Fruit fly (Drosophila melanogaster) whole organism, embryonic: Measurements from ENCODE around the gene meigo.

ENCODE experiments used
- Blimp-1 ChIP-seq: fragments of 200-800 bp; sonication (Bioruptor generic); optimal IDR thresholded peaks from 3 replicates; lab custom pipeline; 2018; ENCODE audit warnings: missing biosample characterization, missing genetic modification characterization, mild to moderate bottlenecking, moderate library complexity, missing genetic modification reagents
- CG10431 ChIP-seq: fragments of 200-800 bp; sonication (Bioruptor generic); optimal IDR thresholded peaks from 3 replicates; lab custom pipeline; 2018; ENCODE audit warnings: missing biosample characterization, mild to moderate bottlenecking, missing genetic modification characterization
- CG10565 ChIP-seq: fragments of 200-800 bp; sonication (Bioruptor generic); optimal IDR thresholded peaks from 3 replicates; lab custom pipeline; 2016; ENCODE audit warnings: missing biosample characterization, mild to moderate bottlenecking, missing genetic modification characterization
- CG11695 ChIP-seq: fragments of 200-800 bp; sonication (Bioruptor generic); IDR thresholded peaks from 3 replicates; pipeline ENCODE4 v1.3.6; 2022; ENCODE audit warnings: missing biosample characterization, missing genetic modification characterization
- CG12071 ChIP-seq: fragments of 200-800 bp; sonication (Bioruptor generic); optimal IDR thresholded peaks from 3 replicates; lab custom pipeline; 2018; ENCODE audit warnings: missing biosample characterization, mild to moderate bottlenecking, missing genetic modification characterization
- CG12219 ChIP-seq: fragments of 200-800 bp; sonication (Bioruptor generic); optimal IDR thresholded peaks from 3 replicates; lab custom pipeline; 2018; ENCODE audit warnings: missing biosample characterization, mild to moderate bottlenecking, missing genetic modification characterization
- CG12769 ChIP-seq: fragments of 200-800 bp; sonication (Bioruptor generic); optimal IDR thresholded peaks from 2 replicates; lab custom pipeline; 2019; ENCODE audit warnings: missing biosample characterization, mild to moderate bottlenecking, missing genetic modification characterization, moderate library complexity
- CG12942 ChIP-seq: fragments of 200-800 bp; sonication (Bioruptor generic); optimal IDR thresholded peaks from 3 replicates; lab custom pipeline; 2016; ENCODE audit warnings: missing biosample characterization, missing genetic modification characterization
- CG13894 ChIP-seq: fragments of 200-800 bp; sonication (Bioruptor generic); optimal IDR thresholded peaks from 3 replicates; lab custom pipeline; 2018; ENCODE audit warnings: missing biosample characterization, mild to moderate bottlenecking, missing genetic modification characterization, moderate library complexity
- CG14014 ChIP-seq: fragments of 200-800 bp; sonication (Bioruptor generic); IDR thresholded peaks from 2 replicates; pipeline ENCODE4 v1.3.6; 2022; ENCODE audit warnings: missing biosample characterization, missing genetic modification characterization
- CG15269 ChIP-seq: fragments of 200-800 bp; sonication (Bioruptor generic); optimal IDR thresholded peaks from 2 replicates; lab custom pipeline; 2018; ENCODE audit warnings: missing biosample characterization, mild to moderate bottlenecking, missing genetic modification characterization, moderate library complexity
- CG15514 ChIP-seq: fragments of 200-800 bp; sonication (Bioruptor generic); optimal IDR thresholded peaks from 3 replicates; lab custom pipeline; 2017; ENCODE audit warnings: missing biosample characterization, missing genetic modification characterization, mild to moderate bottlenecking, moderate library complexity, missing genetic modification reagents
- CG16779 ChIP-seq: fragments of 200-800 bp; sonication (Bioruptor generic); IDR thresholded peaks from 2 replicates; pipeline ENCODE4 v1.3.6; 2022; ENCODE audit warnings: missing biosample characterization, missing genetic modification characterization
- CG17385 ChIP-seq: fragments of 200-800 bp; sonication (Bioruptor generic); optimal IDR thresholded peaks from 3 replicates; lab custom pipeline; 2018; ENCODE audit warnings: missing biosample characterization, mild to moderate bottlenecking, missing genetic modification characterization
- CG2678 ChIP-seq: fragments of 200-800 bp; sonication (Bioruptor generic); optimal IDR thresholded peaks from 3 replicates; lab custom pipeline; 2019; ENCODE audit warnings: missing biosample characterization, mild to moderate bottlenecking, missing genetic modification characterization, moderate library complexity
- CG3281 ChIP-seq: fragments of 200-800 bp; sonication (Bioruptor generic); optimal IDR thresholded peaks from 3 replicates; lab custom pipeline; 2017; ENCODE audit warnings: missing biosample characterization, mild to moderate bottlenecking, missing genetic modification characterization
- CG34224 ChIP-seq: fragments of 200-800 bp; sonication (Bioruptor generic); IDR thresholded peaks from 3 replicates; pipeline ENCODE4 v1.3.6; 2022; ENCODE audit warnings: missing biosample characterization, missing genetic modification characterization; ENCODE audit not compliant: partially characterized antibody
- CG4328 ChIP-seq: fragments of 200-800 bp; sonication (Bioruptor generic); optimal IDR thresholded peaks from 3 replicates; lab custom pipeline; 2017; ENCODE audit warnings: missing biosample characterization, missing genetic modification reagents, missing genetic modification characterization
- CG4404 ChIP-seq: fragments of 200-800 bp; sonication (Bioruptor generic); IDR thresholded peaks from 2 replicates; pipeline ENCODE4 v1.3.6; 2022; ENCODE audit warnings: missing biosample characterization, missing genetic modification characterization
- CG8281 ChIP-seq: fragments of 200-800 bp; sonication (Bioruptor generic); optimal IDR thresholded peaks from 2 replicates; lab custom pipeline; 2018; ENCODE audit warnings: missing biosample characterization, mild to moderate bottlenecking, missing genetic modification characterization, moderate library complexity
- CG8290 ChIP-seq, 3 experiments: fragments of 200-800 bp; sonication (Bioruptor generic); optimal IDR thresholded peaks; 2 replicates each; lab custom pipeline; 2016 to 2019; ENCODE audit warnings: missing biosample characterization in 3 of 3, missing genetic modification characterization in 3 of 3, mild to moderate bottlenecking in 2 of 3, moderate library complexity in 1 of 3
- CG9932 ChIP-seq: fragments of 200-800 bp; sonication (Bioruptor generic); IDR thresholded peaks from 2 replicates; pipeline ENCODE4 v1.3.6; 2022; ENCODE audit warnings: missing biosample characterization, missing genetic modification characterization
- CHES-1-like ChIP-seq: fragments of 200-800 bp; sonication (Bioruptor generic); optimal IDR thresholded peaks from 2 replicates; lab custom pipeline; 2016; ENCODE audit warnings: missing biosample characterization, missing genetic modification characterization
- CrebB ChIP-seq: fragments of 200-800 bp; sonication (Bioruptor generic); optimal IDR thresholded peaks from 3 replicates; lab custom pipeline; 2018; ENCODE audit warnings: missing biosample characterization, mild to moderate bottlenecking, missing genetic modification characterization
- Dip2 ChIP-seq: fragments of 200-800 bp; sonication (Bioruptor generic); IDR thresholded peaks from 2 replicates; pipeline ENCODE4 v1.3.6; 2022; ENCODE audit warnings: missing biosample characterization, missing genetic modification characterization
- Drgx ChIP-seq: fragments of 200-800 bp; sonication (Bioruptor generic); IDR thresholded peaks from 2 replicates; pipeline ENCODE4 v1.3.6; 2022; ENCODE audit warnings: missing biosample characterization, missing genetic modification characterization
- HLH54F ChIP-seq: fragments of 200-800 bp; sonication (Bioruptor generic); optimal IDR thresholded peaks from 3 replicates; lab custom pipeline; 2016; ENCODE audit warnings: missing biosample characterization, missing genetic modification characterization
- HmgZ ChIP-seq: fragments of 200-800 bp; sonication (Bioruptor generic); optimal IDR thresholded peaks from 2 replicates; lab custom pipeline; 2018; ENCODE audit warnings: missing biosample characterization, mild to moderate bottlenecking, missing genetic modification characterization
- Kr ChIP-seq: fragments of 200-800 bp; sonication (Bioruptor generic); optimal IDR thresholded peaks from 2 replicates; lab custom pipeline; 2017; ENCODE audit warnings: missing biosample characterization, mild to moderate bottlenecking, missing genetic modification characterization
- Med ChIP-seq: fragments of 200-800 bp; sonication (Bioruptor generic); peaks from one replicate; lab custom pipeline; 2016; ENCODE audit warnings: missing biosample characterization, missing genetic modification characterization, mild to moderate bottlenecking, inconsistent platforms, moderate library complexity
- Meics ChIP-seq: fragments of 200-800 bp; sonication (Bioruptor generic); optimal IDR thresholded peaks from 2 replicates; lab custom pipeline; 2017; ENCODE audit warnings: missing biosample characterization, mild to moderate bottlenecking, missing genetic modification characterization
- Nf-YC ChIP-seq: fragments of 200-800 bp; optimal IDR thresholded peaks from 3 replicates; lab custom pipeline; 2019; ENCODE audit warnings: missing biosample characterization, mild to moderate bottlenecking, missing genetic modification characterization, moderate library complexity
- NfI ChIP-seq: fragments of 200-800 bp; sonication (Bioruptor generic); optimal IDR thresholded peaks from 3 replicates; lab custom pipeline; 2018; ENCODE audit warnings: missing biosample characterization, mild to moderate bottlenecking, missing genetic modification characterization, moderate library complexity
- PHDP ChIP-seq: fragments of 200-800 bp; sonication (Bioruptor generic); optimal IDR thresholded peaks from 3 replicates; lab custom pipeline; 2018; ENCODE audit warnings: missing biosample characterization, mild to moderate bottlenecking, missing genetic modification characterization, moderate library complexity
- Ptx1 ChIP-seq: fragments of 200-800 bp; sonication (Bioruptor generic); IDR thresholded peaks from 2 replicates; pipeline ENCODE4 v1.3.6; 2022; ENCODE audit warnings: missing biosample characterization, missing genetic modification characterization
- Rfx ChIP-seq: fragments of 200-800 bp; sonication (Bioruptor generic); IDR thresholded peaks from 2 replicates; pipeline ENCODE4 v1.3.6; 2022; ENCODE audit warnings: missing biosample characterization, missing genetic modification characterization
- bowl ChIP-seq: fragments of 200-800 bp; sonication (Bioruptor generic); IDR thresholded peaks from 2 replicates; pipeline ENCODE4 v1.3.6; 2022; ENCODE audit warnings: missing biosample characterization, missing genetic modification characterization
- chinmo ChIP-seq: fragments of 200-800 bp; sonication (Bioruptor generic); IDR thresholded peaks from 4 replicates; pipeline ENCODE4 v1.3.6; 2022; ENCODE audit warnings: missing biosample characterization, missing genetic modification characterization; ENCODE audit not compliant: partially characterized antibody
- cwo ChIP-seq: fragments of 200-800 bp; sonication (Bioruptor generic); optimal IDR thresholded peaks from 3 replicates; lab custom pipeline; 2017; ENCODE audit warnings: missing biosample characterization, missing genetic modification characterization, mild to moderate bottlenecking, moderate library complexity, missing genetic modification reagents
- dati ChIP-seq: fragments of 200-800 bp; sonication (Bioruptor generic); IDR thresholded peaks from 2 replicates; pipeline ENCODE4 v1.3.6; 2022; ENCODE audit warnings: missing biosample characterization, missing genetic modification characterization
- ewg ChIP-seq: fragments of 200-800 bp; sonication (Bioruptor generic); optimal IDR thresholded peaks from 3 replicates; lab custom pipeline; 2017; ENCODE audit warnings: mild to moderate bottlenecking, missing biosample characterization, missing genetic modification reagents, missing genetic modification characterization
- gro ChIP-seq: fragments of 200-800 bp; sonication (Bioruptor generic); optimal IDR thresholded peaks from 2 replicates; lab custom pipeline; 2016; ENCODE audit warnings: missing biosample characterization, missing genetic modification characterization
- gsb ChIP-seq: fragments of 200-800 bp; sonication (Bioruptor generic); IDR thresholded peaks from 2 replicates; pipeline ENCODE4 v1.3.6; 2022; ENCODE audit warnings: missing biosample characterization, missing genetic modification characterization
- lab ChIP-seq: fragments of 200-800 bp; sonication (Bioruptor generic); optimal IDR thresholded peaks from 3 replicates; lab custom pipeline; 2017; ENCODE audit warnings: missing biosample characterization, missing genetic modification characterization, mild to moderate bottlenecking, moderate library complexity, missing genetic modification reagents
- sqz ChIP-seq: fragments of 200-800 bp; sonication (Bioruptor generic); optimal IDR thresholded peaks from 3 replicates; lab custom pipeline; 2018; ENCODE audit warnings: missing biosample characterization, mild to moderate bottlenecking, missing genetic modification characterization
- sug ChIP-seq: fragments of 200-800 bp; optimal IDR thresholded peaks from 2 replicates; lab custom pipeline; 2019; ENCODE audit warnings: missing biosample characterization, mild to moderate bottlenecking, missing genetic modification characterization, moderate library complexity

The meigo gene

DNA sequence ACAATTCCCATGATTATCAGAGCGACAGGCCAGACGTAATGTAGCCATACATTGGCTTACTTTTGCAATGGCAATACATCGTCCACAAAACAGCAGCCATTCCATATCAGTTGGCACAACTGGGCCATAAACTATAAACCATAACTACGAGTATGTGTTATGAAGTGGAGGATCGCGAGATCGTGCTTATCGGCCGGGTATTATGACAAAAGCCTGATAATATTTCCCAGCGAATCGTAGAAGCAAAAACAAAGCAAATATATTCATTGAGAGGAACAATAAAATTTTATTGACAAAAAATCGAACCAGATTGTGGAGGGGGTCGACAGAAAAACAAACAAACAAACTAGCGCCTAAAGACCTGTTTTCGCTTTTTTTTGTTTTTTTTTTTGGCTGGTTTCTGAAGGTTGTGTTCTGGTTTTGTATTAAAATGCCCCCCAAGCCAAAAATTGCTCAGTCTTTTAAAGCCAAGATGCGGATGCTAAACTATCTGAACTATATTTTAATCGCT lies 25.3 kb downstream of the meigo start, which contains the start of gene CG5810 (continued):
- TF ChIP-seq CG4404: no peak
- peak; percentile 21 for TF ChIP-seq NfI
- no peak for TF ChIP-seq Ptx1
- TF ChIP-seq Meics (GFP tag; lab: Kevin White, UChicago): peak; percentile 18
- peak; percentile 46 for TF ChIP-seq gro (GFP tag; lab: Kevin White, UChicago)
- TF ChIP-seq Rfx (GFP tag; lab: Robert Waterston, UW): peak; percentile 12; the same call in 1 of the 2 replicates
- no peak for TF ChIP-seq Dip2 (GFP tag; lab: Robert Waterston, UW)
- TF ChIP-seq gsb (GFP tag; lab: Robert Waterston, UW): no peak
- peak; percentile 91 for TF ChIP-seq CG13894 (tag; lab: Kevin White, UChicago)
- TF ChIP-seq Nf-YC (tag; lab: Kevin White, UChicago): peak; percentile 9
- no peak for TF ChIP-seq CG10431 (GFP tag; lab: Kevin White, UChicago)
- peak; percentile 81 for TF ChIP-seq CG12769
- TF ChIP-seq sqz (GFP tag; lab: Kevin White, UChicago): peak; percentile 29
- TF ChIP-seq CG8281 (tag; lab: Kevin White, UChicago): peak; percentile 7
- no peak for TF ChIP-seq dati (GFP tag; lab: Robert Waterston, UW)
- 0 out of 3 replicates have a peak, but pooled peaks have one; percentile 9 for TF ChIP-seq CG11695 (GFP tag; lab: Robert Waterston, UW)
- TF ChIP-seq sug (tag; lab: Kevin White, UChicago): peak; percentile 96
- TF ChIP-seq CG17385 (GFP tag; lab: Kevin White, UChicago): peak; percentile 58
- peak; percentile 73 for TF ChIP-seq PHDP (tag; lab: Kevin White, UChicago)
- TF ChIP-seq CrebB (tag; lab: Kevin White, UChicago): peak; percentile 84
- TF ChIP-seq lab (GFP tag; lab: Kevin White, UChicago): peak; percentile 23
- TF ChIP-seq CG15269: peak; percentile 65
- TF ChIP-seq CG8290 (GFP tag; optimal IDR thresholded peaks at IDR 0.05; lab: Kevin White, UChicago): no peak
- peak in 1 of 2 experiments; percentile 86 for TF ChIP-seq CG8290 (tag; optimal IDR thresholded peaks at IDR 0.05; lab: Kevin White, UChicago)
- TF ChIP-seq bowl (GFP tag; lab: Robert Waterston, UW): peak; percentile 21; the same call in 1 of the 2 replicates
- TF ChIP-seq HmgZ (tag; lab: Kevin White, UChicago): peak; percentile 90
- peak; percentile 32 for TF ChIP-seq CG15514 (GFP tag; lab: Kevin White, UChicago)
- peak; percentile 12 for TF ChIP-seq CG12071 (GFP tag; lab: Kevin White, UChicago)
- TF ChIP-seq CG12219 (GFP tag; lab: Kevin White, UChicago): peak; percentile 51
- TF ChIP-seq CG16779 (GFP tag; lab: Robert Waterston, UW): no peak
- TF ChIP-seq CG3281 (GFP tag; lab: Kevin White, UChicago): peak; percentile 39

DNA sequence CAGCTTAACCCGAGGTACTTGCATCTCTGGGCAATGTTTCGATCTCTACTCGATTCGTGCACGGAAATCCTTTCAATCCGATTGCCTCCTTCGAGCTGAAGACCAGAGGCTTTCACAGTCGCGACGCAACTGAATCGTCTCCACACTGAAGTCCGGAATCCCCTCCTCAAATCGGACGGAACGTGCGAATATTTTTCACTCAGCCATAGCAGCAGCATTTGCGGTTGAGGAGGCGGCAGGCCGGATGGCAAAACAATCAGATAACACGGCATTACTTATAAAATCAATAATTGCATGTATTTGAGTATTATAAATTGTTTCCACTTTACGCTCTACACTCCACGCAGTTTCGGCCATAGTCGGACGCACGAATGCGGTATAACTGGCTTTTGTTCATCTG lies 30.0 kb downstream of the meigo start, which contains the start of gene Snmp1:
Gene Snmp1 (minus strand): TSS at position 101 of the 400 bp plus-strand sequence.
- TF ChIP-seq CG12942 (GFP tag; lab: Kevin White, UChicago) (no peak), Med (GFP tag; lab: Kevin White, UChicago) (peak; percentile 18)

dm6 chr3R:21169525-21170149 lies 31.6 kb downstream of the meigo start:
- TF ChIP-seq chinmo (GFP tag; lab: Robert Waterston, UW) (peak; percentile 86; the same call in 3 of the 4 replicates), CG2678 (tag; lab: Kevin White, UChicago) (no peak), CG14014 (GFP tag; lab: Robert Waterston, UW) (0 out of 2 replicates have a peak, but pooled peaks have one; percentile 6), CG10565 (no peak), Kr (no peak), CG34224 (GFP tag; lab: Robert Waterston, UW) (0 out of 3 replicates have a peak, but pooled peaks have one; percentile 13), Drgx (peak; percentile 47; the same call in 1 of the 2 replicates), CHES-1-like (GFP tag; lab: Kevin White, UChicago) (no peak), CG4328 (GFP tag; lab: Kevin White, UChicago) (no peak), HLH54F (GFP tag; lab: Kevin White, UChicago) (no peak), ewg (GFP tag; lab: Kevin White, UChicago) (no peak), CG9932 (0 out of 2 replicates have a peak, but pooled peaks have one; percentile 12), cwo (GFP tag; lab: Kevin White, UChicago) (peak; percentile 85), Blimp-1 (GFP tag; lab: Kevin White, UChicago) (peak; percentile 32)
